Worm (Caenorhabditis elegans) whole organism, L1 larva: ENCODE data around the gene pdhk-2.

Experiments
- C04F5.9 ChIP-seq: sonication (generic microtip); optimal IDR thresholded peaks from 2 replicates; lab custom pipeline; 2016; ENCODE audit warnings: missing genetic modification characterization, missing compliant biosample characterization
- C34B4.2 ChIP-seq: sonication (generic microtip); optimal IDR thresholded peaks from 2 replicates; lab custom pipeline; 2017; ENCODE audit warnings: mild to moderate bottlenecking, missing genetic modification characterization, missing compliant biosample characterization
- F16B12.6 ChIP-seq: fragments of 150-350 bp; optimal IDR thresholded peaks from 2 replicates; lab custom pipeline; 2014; ENCODE audit warnings: missing biosample characterization, missing genetic modification characterization
- aha-1 ChIP-seq: fragments of 150-350 bp; optimal IDR thresholded peaks from 2 replicates; lab custom pipeline; 2014; ENCODE audit warnings: missing biosample characterization, missing genetic modification characterization
- alr-1 ChIP-seq: fragments of 200-800 bp; sonication (Bioruptor generic); optimal IDR thresholded peaks from 2 replicates; lab custom pipeline; 2018; ENCODE audit warnings: borderline replicate concordance, mild to moderate bottlenecking, missing genetic modification characterization, missing compliant biosample characterization
- aly-2 ChIP-seq: fragments of 150-350 bp; optimal IDR thresholded peaks from 2 replicates; lab custom pipeline; 2014; ENCODE audit warnings: missing biosample characterization, missing genetic modification characterization
- ama-1 ChIP-seq: fragments of 150-350 bp; optimal IDR thresholded peaks from 2 replicates; lab custom pipeline; 2014
- ceh-63 ChIP-seq: fragments of 200-800 bp; sonication (Bioruptor generic); optimal IDR thresholded peaks from 2 replicates; lab custom pipeline; 2018; ENCODE audit warnings: mild to moderate bottlenecking, missing genetic modification characterization, missing compliant biosample characterization
- ceh-82 ChIP-seq, 3 experiments: fragments of 150-350 bp in 1 of 3; sonication (generic microtip) in 2 of 3; optimal IDR thresholded peaks; 2 replicates each; lab custom pipeline; 2014 to 2017; ENCODE audit warnings: missing biosample characterization in 3 of 3, missing genetic modification characterization in 3 of 3
- ceh-90 ChIP-seq: sonication (generic microtip); optimal IDR thresholded peaks from 2 replicates; lab custom pipeline; 2016; ENCODE audit warnings: missing genetic modification characterization, missing compliant biosample characterization
- dsc-1 ChIP-seq: sonication (generic microtip); optimal IDR thresholded peaks from 2 replicates; lab custom pipeline; 2016; ENCODE audit warnings: mild to moderate bottlenecking, missing genetic modification characterization, missing compliant biosample characterization
- efl-1 ChIP-seq, 4 experiments: fragments of 150-350 bp; optimal IDR thresholded peaks in 3 of 4; peaks in 1 of 4; 1 replicate in 1 of 4; 2 replicates in 3 of 4; lab custom pipeline; 2014; ENCODE audit warnings: missing biosample characterization in 2 of 4, missing genetic modification characterization in 2 of 4, missing genetic modification reagents in 2 of 4
- efl-3 ChIP-seq: fragments of 200-800 bp; sonication (Bioruptor generic); optimal IDR thresholded peaks from 2 replicates; lab custom pipeline; 2018; ENCODE audit warnings: mild to moderate bottlenecking, missing genetic modification characterization, missing compliant biosample characterization
- egl-27 ChIP-seq, 2 experiments: fragments of 150-350 bp in 1 of 2; sonication (generic microtip); optimal IDR thresholded peaks; 3 replicates each; lab custom pipeline; 2017 to 2018; ENCODE audit warnings: missing biosample characterization in 2 of 2, missing genetic modification characterization in 2 of 2, missing genetic modification reagents in 2 of 2
- ets-5 ChIP-seq: fragments of 200-800 bp; sonication (Bioruptor generic); IDR thresholded peaks from 2 replicates; pipeline ENCODE4 v1.3.6; 2022; ENCODE audit warnings: missing genetic modification characterization, missing compliant biosample characterization
- fkh-4 ChIP-seq: sonication (generic microtip); optimal IDR thresholded peaks from 2 replicates; lab custom pipeline; 2016; ENCODE audit warnings: missing compliant biosample characterization, missing genetic modification characterization, borderline replicate concordance
- fos-1 ChIP-seq: fragments of 150-350 bp; optimal IDR thresholded peaks from 2 replicates; lab custom pipeline; 2014; ENCODE audit warnings: missing biosample characterization, missing genetic modification characterization
- grh-1 ChIP-seq: fragments of 200-800 bp; sonication (Bioruptor generic); IDR thresholded peaks from 2 replicates; pipeline ENCODE4 v1.3.6; 2022; ENCODE audit warnings: missing genetic modification reagents, missing genetic modification characterization, missing compliant biosample characterization
- irx-1 ChIP-seq: sonication (generic microtip); optimal IDR thresholded peaks from 2 replicates; lab custom pipeline; 2016; ENCODE audit warnings: missing genetic modification characterization, missing compliant biosample characterization
- isw-1 ChIP-seq: fragments of 200-800 bp; sonication (Bioruptor generic); IDR thresholded peaks from 2 replicates; pipeline ENCODE4 v1.3.6; 2022; ENCODE audit warnings: missing genetic modification characterization, missing compliant biosample characterization
- jun-1 ChIP-seq: fragments of 150-350 bp; optimal IDR thresholded peaks from 2 replicates; lab custom pipeline; 2014; ENCODE audit warnings: missing biosample characterization, missing genetic modification reagents, missing genetic modification characterization
- lin-15B ChIP-seq: fragments of 150-350 bp; sonication (generic microtip); optimal IDR thresholded peaks from 3 replicates; lab custom pipeline; 2014; ENCODE audit warnings: missing biosample characterization, missing genetic modification characterization
- lin-35 ChIP-seq, 2 experiments: fragments of 150-350 bp; optimal IDR thresholded peaks; 2 replicates each; lab custom pipeline; 2014; ENCODE audit warnings: missing biosample characterization in 2 of 2, missing genetic modification characterization in 2 of 2, missing genetic modification reagents in 2 of 2
- mab-9 ChIP-seq: fragments of 200-800 bp; sonication (Bioruptor generic); IDR thresholded peaks from 2 replicates; pipeline ENCODE4 v1.3.6; 2022; ENCODE audit warnings: missing genetic modification reagents, missing genetic modification characterization, missing compliant biosample characterization
- mdl-1 ChIP-seq, 2 experiments: fragments of 150-350 bp; optimal IDR thresholded peaks; 2 replicates each; lab custom pipeline; 2014 to 2017; ENCODE audit warnings: missing biosample characterization in 2 of 2, missing genetic modification characterization in 2 of 2, inconsistent platforms in 1 of 2
- mef-2 ChIP-seq: fragments of 150-350 bp; optimal IDR thresholded peaks from 2 replicates; lab custom pipeline; 2014; ENCODE audit warnings: missing biosample characterization, missing genetic modification characterization
- mep-1 ChIP-seq: fragments of 150-350 bp; optimal IDR thresholded peaks from 2 replicates; lab custom pipeline; 2014; ENCODE audit warnings: missing biosample characterization, missing genetic modification characterization
- nhr-12 ChIP-seq: sonication (generic microtip); optimal IDR thresholded peaks from 2 replicates; lab custom pipeline; 2017; ENCODE audit warnings: missing biosample characterization, missing genetic modification characterization
- nhr-19 ChIP-seq: fragments of 200-800 bp; sonication (Bioruptor generic); conservative IDR thresholded peaks from 2 replicates; pipeline ENCODE4 v1.3.6; 2022; ENCODE audit warnings: missing genetic modification characterization, missing compliant biosample characterization
- nhr-237 ChIP-seq: fragments of 150-350 bp; optimal IDR thresholded peaks from 2 replicates; lab custom pipeline; 2014; ENCODE audit warnings: missing biosample characterization, missing genetic modification characterization
- nhr-28 ChIP-seq: fragments of 150-350 bp; optimal IDR thresholded peaks from 2 replicates; lab custom pipeline; 2014; ENCODE audit warnings: missing biosample characterization, missing genetic modification characterization
- nhr-47 ChIP-seq: sonication (generic microtip); optimal IDR thresholded peaks from 2 replicates; lab custom pipeline; 2016; ENCODE audit warnings: mild to moderate bottlenecking, missing genetic modification characterization, moderate library complexity, missing compliant biosample characterization
- nhr-71 ChIP-seq: sonication (generic microtip); optimal IDR thresholded peaks from 2 replicates; lab custom pipeline; 2016; ENCODE audit warnings: mild to moderate bottlenecking, missing genetic modification characterization, moderate library complexity, missing compliant biosample characterization
- nhr-76 ChIP-seq: sonication (generic microtip); optimal IDR thresholded peaks from 2 replicates; lab custom pipeline; 2017; ENCODE audit warnings: missing biosample characterization, missing genetic modification characterization
- nhr-77 ChIP-seq: fragments of 150-350 bp; optimal IDR thresholded peaks from 2 replicates; lab custom pipeline; 2014; ENCODE audit warnings: missing biosample characterization, missing genetic modification characterization
- nhr-84 ChIP-seq: sonication (generic microtip); optimal IDR thresholded peaks from 2 replicates; lab custom pipeline; 2017; ENCODE audit warnings: missing biosample characterization, missing genetic modification characterization
- pag-3 ChIP-seq: sonication (generic microtip); optimal IDR thresholded peaks from 2 replicates; lab custom pipeline; 2017; ENCODE audit warnings: missing genetic modification characterization, mild to moderate bottlenecking, missing compliant biosample characterization, antibody characterized with exemption, borderline replicate concordance; ENCODE audit not compliant: insufficient read depth
- pax-3 ChIP-seq: fragments of 200-800 bp; sonication (Bioruptor generic); optimal IDR thresholded peaks from 2 replicates; lab custom pipeline; 2018; ENCODE audit warnings: mild to moderate bottlenecking, missing genetic modification characterization, moderate library complexity, missing compliant biosample characterization
- pqm-1 ChIP-seq: sonication (generic microtip); optimal IDR thresholded peaks from 3 replicates; lab custom pipeline; 2017; ENCODE audit warnings: missing biosample characterization, missing genetic modification characterization
- rnt-1 ChIP-seq: sonication (generic microtip); optimal IDR thresholded peaks from 2 replicates; lab custom pipeline; 2016; ENCODE audit warnings: mild to moderate bottlenecking, missing genetic modification characterization, moderate library complexity, missing compliant biosample characterization
- snpc-4 ChIP-seq: fragments of 150-350 bp; optimal IDR thresholded peaks from 2 replicates; lab custom pipeline; 2014; ENCODE audit warnings: missing biosample characterization, missing genetic modification characterization
- snu-23 ChIP-seq: sonication (generic microtip); optimal IDR thresholded peaks from 2 replicates; lab custom pipeline; 2016; ENCODE audit warnings: missing genetic modification characterization, missing compliant biosample characterization
- sptf-1 ChIP-seq: fragments of 150-350 bp; optimal IDR thresholded peaks from 2 replicates; lab custom pipeline; 2014; ENCODE audit warnings: missing biosample characterization, missing genetic modification characterization
- unc-130 ChIP-seq: fragments of 150-350 bp; optimal IDR thresholded peaks from 2 replicates; lab custom pipeline; 2017; ENCODE audit warnings: missing biosample characterization, missing genetic modification characterization, inconsistent platforms
- unc-62 ChIP-seq: fragments of 150-350 bp; optimal IDR thresholded peaks from 2 replicates; lab custom pipeline; 2014; ENCODE audit warnings: missing biosample characterization, missing genetic modification reagents, missing genetic modification characterization
- unc-86 ChIP-seq: sonication (generic microtip); optimal IDR thresholded peaks from 2 replicates; lab custom pipeline; 2016; ENCODE audit warnings: missing genetic modification characterization, missing compliant biosample characterization
- vab-15 ChIP-seq: sonication (generic microtip); optimal IDR thresholded peaks from 2 replicates; lab custom pipeline; 2017; ENCODE audit warnings: missing genotype, mild to moderate bottlenecking, missing genetic modification characterization, missing compliant biosample characterization
- xbp-1 ChIP-seq: sonication (generic microtip); optimal IDR thresholded peaks from 2 replicates; lab custom pipeline; 2016; ENCODE audit warnings: missing genetic modification characterization, missing compliant biosample characterization
- zag-1 ChIP-seq: fragments of 150-350 bp; optimal IDR thresholded peaks from 2 replicates; lab custom pipeline; 2014; ENCODE audit warnings: missing biosample characterization, missing genetic modification characterization
- zip-4 ChIP-seq: fragments of 200-800 bp; sonication (Bioruptor generic); optimal IDR thresholded peaks from 2 replicates; lab custom pipeline; 2018; ENCODE audit warnings: mild to moderate bottlenecking, missing genetic modification characterization, moderate library complexity, missing compliant biosample characterization
- ztf-11 ChIP-seq, 2 experiments: sonication (generic microtip); optimal IDR thresholded peaks; 2 replicates each; lab custom pipeline; 2016 to 2017; ENCODE audit warnings: missing genetic modification characterization in 2 of 2, missing biosample characterization in 1 of 2, missing compliant biosample characterization in 1 of 2
- ztf-4 ChIP-seq: fragments of 150-350 bp; optimal IDR thresholded peaks from 2 replicates; lab custom pipeline; 2014; ENCODE audit warnings: missing biosample characterization, missing genetic modification characterization

The pdhk-2 gene

ce11 chrIII:8700289-8700957 lies 40.8 kb downstream of the pdhk-2 start, which contains the start of the genes sdz-1 and vps-33.1 (continued):
- TF ChIP-seq pag-3 = no peak
- TF ChIP-seq nhr-77 (tag; lab: Kevin White, UChicago) = peak; percentile 3
- TF ChIP-seq aly-2 = no peak
- TF ChIP-seq snu-23 (GFP tag; lab: Kevin White, UChicago) = peak; percentile 52
- peak; percentile 10 for TF ChIP-seq fkh-4 (tag; lab: Kevin White, UChicago)
- TF ChIP-seq fos-1 (tag; lab: Kevin White, UChicago) = no peak
- TF ChIP-seq ets-5 (GFP tag; lab: Robert Waterston, UW) = no peak
- no peak for TF ChIP-seq nhr-12 (tag; lab: Kevin White, UChicago)
- peak in 2 of 3 experiments; percentile 7 to 63 for TF ChIP-seq ceh-82 (tag; optimal IDR thresholded peaks at IDR 0.05; lab: Kevin White, UChicago)
- TF ChIP-seq efl-1 (optimal IDR thresholded peaks at IDR 0.05; lab: Kevin White, UChicago) = peak; percentile 73 to 89
- TF ChIP-seq efl-1 (GFP tag; optimal IDR thresholded peaks at IDR 0.05 in 1 of 2; lab: Kevin White, UChicago) = peak; percentile 90 to 98
- TF ChIP-seq ztf-11 (tag; optimal IDR thresholded peaks at IDR 0.05; lab: Kevin White, UChicago) = peak in 1 of 2 experiments; percentile 58
- no peak for TF ChIP-seq nhr-84 (tag; lab: Kevin White, UChicago)
- no peak for TF ChIP-seq sptf-1 (tag; lab: Kevin White, UChicago)
- TF ChIP-seq ama-1 (lab: Kevin White, UChicago) = no peak
- no peak for TF ChIP-seq zag-1
- TF ChIP-seq efl-3 = no peak
- no peak for TF ChIP-seq nhr-28 (tag; lab: Kevin White, UChicago)
- no peak for TF ChIP-seq C34B4.2 (tag; lab: Kevin White, UChicago)
- no peak for TF ChIP-seq pax-3 (tag; lab: Kevin White, UChicago)
- TF ChIP-seq mep-1 (tag; lab: Kevin White, UChicago) = no peak
- no peak for TF ChIP-seq aha-1 (tag; lab: Kevin White, UChicago)
- TF ChIP-seq dsc-1 (tag; lab: Kevin White, UChicago) = peak; percentile 9
- peak; percentile 44 for TF ChIP-seq lin-15B (tag; lab: Kevin White, UChicago)
- no peak for TF ChIP-seq grh-1 (GFP tag; lab: Robert Waterston, UW)
- no peak for TF ChIP-seq nhr-237 (tag; lab: Kevin White, UChicago)
- no peak for TF ChIP-seq nhr-76 (tag; lab: Kevin White, UChicago)
- TF ChIP-seq irx-1 = no peak
- TF ChIP-seq jun-1 (tag; lab: Kevin White, UChicago) = no peak
- no peak for TF ChIP-seq mab-9 (GFP tag; lab: Robert Waterston, UW)
- peak; percentile 33 for TF ChIP-seq isw-1 (GFP tag; lab: Robert Waterston, UW)
- no peak for TF ChIP-seq unc-86 (tag; lab: Kevin White, UChicago)
- peak; percentile 91 to 94 for TF ChIP-seq lin-35 (GFP tag; optimal IDR thresholded peaks at IDR 0.05; lab: Kevin White, UChicago)
- no peak for TF ChIP-seq alr-1 (tag; lab: Kevin White, UChicago)
- TF ChIP-seq ceh-63 (GFP tag; lab: Kevin White, UChicago) = no peak
- TF ChIP-seq mdl-1 (tag; optimal IDR thresholded peaks at IDR 0.05; lab: Kevin White, UChicago) = peak in 1 of 2 experiments; percentile 58
- no peak for TF ChIP-seq mef-2 (tag; lab: Kevin White, UChicago)
- TF ChIP-seq F16B12.6 (tag; lab: Kevin White, UChicago) = peak; percentile 49
- peak; percentile 24 for TF ChIP-seq unc-130 (tag; lab: Kevin White, UChicago)
- no peak for TF ChIP-seq zip-4
- peak; percentile 91 for TF ChIP-seq rnt-1 (tag; lab: Kevin White, UChicago)
- no peak for TF ChIP-seq unc-62
- TF ChIP-seq ceh-90 (tag; lab: Kevin White, UChicago) = peak; percentile 78
- TF ChIP-seq snpc-4 (tag; lab: Kevin White, UChicago) = peak; percentile 42
- peak; percentile 23 for TF ChIP-seq xbp-1
- no peak for TF ChIP-seq pqm-1 (tag; lab: Kevin White, UChicago)
- TF ChIP-seq egl-27 (tag; optimal IDR thresholded peaks at IDR 0.05; lab: Kevin White, UChicago) = no peak
- no peak for TF ChIP-seq C04F5.9 (tag; lab: Kevin White, UChicago)
- no peak for TF ChIP-seq ztf-4
- no peak for TF ChIP-seq vab-15 (tag; lab: Kevin White, UChicago)
- TF ChIP-seq nhr-71 (tag; lab: Kevin White, UChicago) = peak; percentile 61
- TF ChIP-seq nhr-19 = 0 out of 2 replicates have a peak, but pooled peaks have one; percentile 17
- TF ChIP-seq nhr-47 (tag; lab: Kevin White, UChicago) = peak; percentile 59
